Fruit fly (Drosophila melanogaster) whole organism, embryonic: Measurements from ENCODE around the gene CG1428.

Experiments used
- Atf6 ChIP-seq: fragments of 200-800 bp; sonication (Bioruptor generic); IDR thresholded peaks from 2 replicates; pipeline ENCODE4 v1.3.6; 2022; ENCODE audit warnings: missing biosample characterization, missing genetic modification characterization
- Awh ChIP-seq: fragments of 200-800 bp; sonication (Bioruptor generic); IDR thresholded peaks from 2 replicates; pipeline ENCODE4, ENCODE4 v1.3.6; 2022; ENCODE audit warnings: missing biosample characterization, missing genetic modification characterization
- Bgb ChIP-seq: fragments of 200-800 bp; sonication (Bioruptor generic); IDR thresholded peaks from 2 replicates; pipeline ENCODE4 v1.3.6; 2022; ENCODE audit warnings: missing biosample characterization, missing genetic modification characterization; ENCODE audit not compliant: partially characterized antibody
- CG10274 ChIP-seq: fragments of 200-800 bp; sonication (Bioruptor generic); optimal IDR thresholded peaks from 3 replicates; lab custom pipeline; 2017; ENCODE audit warnings: missing biosample characterization, mild to moderate bottlenecking, missing genetic modification characterization
- CG11504 ChIP-seq: fragments of 200-800 bp; sonication (Bioruptor generic); optimal IDR thresholded peaks from 3 replicates; lab custom pipeline; 2019; ENCODE audit warnings: missing biosample characterization, mild to moderate bottlenecking, missing genetic modification characterization, moderate library complexity
- CG12744 ChIP-seq: fragments of 200-800 bp; sonication (Bioruptor generic); optimal IDR thresholded peaks from 2 replicates; lab custom pipeline; 2016; ENCODE audit warnings: missing biosample characterization, missing genetic modification characterization
- CG14441 ChIP-seq: fragments of 200-800 bp; sonication (Bioruptor generic); IDR thresholded peaks from 2 replicates; pipeline ENCODE4 v1.3.6; 2022; ENCODE audit warnings: missing biosample characterization, missing genetic modification characterization
- CG1529 ChIP-seq: fragments of 200-800 bp; sonication (Bioruptor generic); optimal IDR thresholded peaks from 3 replicates; lab custom pipeline; 2018; ENCODE audit warnings: missing biosample characterization, missing genetic modification characterization
- CG17359 ChIP-seq: fragments of 200-800 bp; sonication (Bioruptor generic); optimal IDR thresholded peaks from 3 replicates; lab custom pipeline; 2018; ENCODE audit warnings: missing biosample characterization, mild to moderate bottlenecking, missing genetic modification characterization, moderate library complexity
- CG17361 ChIP-seq: fragments of 200-800 bp; sonication (Bioruptor generic); IDR thresholded peaks from 3 replicates; pipeline ENCODE4 v1.3.6; 2022; ENCODE audit warnings: missing biosample characterization, missing genetic modification characterization
- CG17568 ChIP-seq: fragments of 200-800 bp; sonication (Bioruptor generic); optimal IDR thresholded peaks from 2 replicates; lab custom pipeline; 2018; ENCODE audit warnings: missing biosample characterization, mild to moderate bottlenecking, missing genetic modification characterization, moderate library complexity
- CG2712 ChIP-seq: fragments of 200-800 bp; optimal IDR thresholded peaks from 3 replicates; lab custom pipeline; 2019; ENCODE audit warnings: missing biosample characterization, mild to moderate bottlenecking, missing genetic modification characterization, moderate library complexity
- CG2875 ChIP-seq: fragments of 200-800 bp; sonication (Bioruptor generic); optimal IDR thresholded peaks from 2 replicates; lab custom pipeline; 2017; ENCODE audit warnings: missing biosample characterization, mild to moderate bottlenecking, missing genetic modification characterization, missing genetic modification reagents
- CG31365 ChIP-seq: fragments of 200-800 bp; sonication (Bioruptor generic); optimal IDR thresholded peaks from 2 replicates; lab custom pipeline; 2018; ENCODE audit warnings: missing biosample characterization, mild to moderate bottlenecking, missing genetic modification characterization
- CG5180 ChIP-seq: fragments of 200-800 bp; sonication (Bioruptor generic); optimal IDR thresholded peaks from 3 replicates; lab custom pipeline; 2017; ENCODE audit warnings: missing biosample characterization, missing genetic modification characterization, mild to moderate bottlenecking, moderate library complexity, missing genetic modification reagents
- CG8359 ChIP-seq: fragments of 200-800 bp; sonication (Bioruptor generic); optimal IDR thresholded peaks from 2 replicates; lab custom pipeline; 2017; ENCODE audit warnings: missing biosample characterization, mild to moderate bottlenecking, missing genetic modification characterization, borderline replicate concordance
- CHES-1-like ChIP-seq: fragments of 200-800 bp; sonication (Bioruptor generic); optimal IDR thresholded peaks from 2 replicates; lab custom pipeline; 2016; ENCODE audit warnings: missing biosample characterization, missing genetic modification characterization
- Camta ChIP-seq: fragments of 200-800 bp; sonication (Bioruptor generic); optimal IDR thresholded peaks from 2 replicates; lab custom pipeline; 2016; ENCODE audit warnings: missing biosample characterization, missing genetic modification characterization
- Chrac-16 ChIP-seq: fragments of 200-800 bp; sonication (Bioruptor generic); optimal IDR thresholded peaks from 3 replicates; lab custom pipeline; 2016; ENCODE audit warnings: missing biosample characterization, missing genetic modification characterization
- CkIIα-i1 ChIP-seq: fragments of 200-800 bp; sonication (Bioruptor generic); IDR thresholded peaks from 2 replicates; pipeline ENCODE4 v1.3.6; 2022; ENCODE audit warnings: missing biosample characterization, missing genetic modification characterization
- Dip3 ChIP-seq: fragments of 200-800 bp; sonication (Bioruptor generic); optimal IDR thresholded peaks from 3 replicates; lab custom pipeline; 2016; ENCODE audit warnings: missing biosample characterization, missing genetic modification characterization
- H15 ChIP-seq: fragments of 200-800 bp; sonication (Bioruptor generic); IDR thresholded peaks from 3 replicates; pipeline ENCODE4 v1.3.6; 2022; ENCODE audit warnings: missing biosample characterization, missing genetic modification characterization
- Nf-YA ChIP-seq: fragments of 200-800 bp; sonication (Bioruptor generic); IDR thresholded peaks from 2 replicates; pipeline ENCODE4 v1.3.6; 2022; ENCODE audit warnings: missing biosample characterization, missing genetic modification characterization
- Optix ChIP-seq: fragments of 200-800 bp; sonication (Bioruptor generic); IDR thresholded peaks from 3 replicates; pipeline ENCODE4 v1.3.6; 2022; ENCODE audit warnings: missing biosample characterization, missing genetic modification characterization
- Ravus ChIP-seq: fragments of 200-800 bp; sonication (Bioruptor generic); IDR thresholded peaks from 2 replicates; pipeline ENCODE4 v1.3.6; 2022; ENCODE audit warnings: missing biosample characterization, missing genetic modification characterization
- Side ChIP-seq: fragments of 200-800 bp; sonication (Bioruptor generic); optimal IDR thresholded peaks from 2 replicates; lab custom pipeline; 2016; ENCODE audit warnings: missing biosample characterization, missing genetic modification characterization
- Tbp ChIP-seq: fragments of >200 bp; optimal IDR thresholded peaks from 2 replicates; lab custom pipeline; 2018; ENCODE audit warnings: missing biosample characterization, missing genetic modification characterization
- az2 ChIP-seq: fragments of 200-800 bp; sonication (Bioruptor generic); optimal IDR thresholded peaks from 3 replicates; lab custom pipeline; 2016; ENCODE audit warnings: missing biosample characterization, missing genetic modification characterization
- bab2 ChIP-seq: fragments of 200-800 bp; sonication (Bioruptor generic); optimal IDR thresholded peaks from 2 replicates; lab custom pipeline; 2016; ENCODE audit warnings: missing biosample characterization, missing genetic modification characterization
- chm ChIP-seq: fragments of 200-800 bp; sonication (Bioruptor generic); IDR thresholded peaks from 2 replicates; pipeline ENCODE4 v1.3.6; 2022; ENCODE audit warnings: missing biosample characterization, missing genetic modification characterization
- danr ChIP-seq: fragments of 200-800 bp; sonication (Bioruptor generic); IDR thresholded peaks from 2 replicates; pipeline ENCODE4 v1.3.6; 2022; ENCODE audit warnings: missing biosample characterization, missing genetic modification characterization
- dati ChIP-seq: fragments of 200-800 bp; sonication (Bioruptor generic); IDR thresholded peaks from 2 replicates; pipeline ENCODE4 v1.3.6; 2022; ENCODE audit warnings: missing biosample characterization, missing genetic modification characterization
- ems ChIP-seq: fragments of 200-800 bp; sonication (Bioruptor generic); optimal IDR thresholded peaks from 3 replicates; lab custom pipeline; 2016; ENCODE audit warnings: missing biosample characterization, missing genetic modification characterization
- en ChIP-seq: fragments of 200-800 bp; sonication (Bioruptor generic); optimal IDR thresholded peaks from 2 replicates; lab custom pipeline; 2016; ENCODE audit warnings: missing biosample characterization, missing genetic modification characterization
- eve ChIP-seq, 2 experiments: fragments of >200 bp; optimal IDR thresholded peaks; 2 replicates each; lab custom pipeline; 2017; ENCODE audit warnings: missing biosample characterization in 2 of 2, missing genetic modification characterization in 2 of 2
- ewg ChIP-seq: fragments of 200-800 bp; sonication (Bioruptor generic); optimal IDR thresholded peaks from 3 replicates; lab custom pipeline; 2017; ENCODE audit warnings: mild to moderate bottlenecking, missing biosample characterization, missing genetic modification reagents, missing genetic modification characterization
- lab ChIP-seq: fragments of 200-800 bp; sonication (Bioruptor generic); optimal IDR thresholded peaks from 3 replicates; lab custom pipeline; 2017; ENCODE audit warnings: missing biosample characterization, missing genetic modification characterization, mild to moderate bottlenecking, moderate library complexity, missing genetic modification reagents
- mam ChIP-seq: fragments of 200-800 bp; sonication (Bioruptor generic); optimal IDR thresholded peaks from 3 replicates; lab custom pipeline; 2016; ENCODE audit warnings: missing biosample characterization, missing genetic modification characterization
- onecut ChIP-seq: fragments of 200-800 bp; sonication (Bioruptor generic); IDR thresholded peaks from 2 replicates; pipeline ENCODE4 v1.3.6; 2022; ENCODE audit warnings: missing biosample characterization, missing genetic modification characterization
- pan ChIP-seq, 4 experiments: fragments of >200 bp in 3 of 4; fragments of 200-800 bp in 1 of 4; sonication (Bioruptor generic) in 1 of 4; optimal IDR thresholded peaks in 3 of 4; IDR thresholded peaks in 1 of 4; 2 replicates each; pipeline versions ENCODE4 v1.3.6 to Lab custom; 2017 to 2022; ENCODE audit warnings: missing biosample characterization in 2 of 4, missing genetic modification characterization in 2 of 4, mixed read lengths in 1 of 4
- pb ChIP-seq: fragments of 200-800 bp; sonication (Bioruptor generic); optimal IDR thresholded peaks from 3 replicates; lab custom pipeline; 2016; ENCODE audit warnings: missing biosample characterization, missing genetic modification characterization
- prd ChIP-seq, 3 experiments: fragments of >200 bp in 2 of 3; fragments of 200-800 bp in 1 of 3; sonication (Bioruptor generic) in 1 of 3; optimal IDR thresholded peaks in 2 of 3; IDR thresholded peaks in 1 of 3; 2 replicates in 2 of 3; 3 replicates in 1 of 3; pipeline versions ENCODE4 v1.3.6 to Lab custom; 2017 to 2022; ENCODE audit warnings: missing biosample characterization in 1 of 3, missing genetic modification characterization in 1 of 3
- row ChIP-seq: fragments of 200-800 bp; sonication (Bioruptor generic); IDR thresholded peaks from 3 replicates; pipeline ENCODE4 v1.3.6; 2022; ENCODE audit warnings: missing biosample characterization, missing genetic modification characterization
- slou ChIP-seq: fragments of 200-800 bp; sonication (Bioruptor generic); optimal IDR thresholded peaks from 3 replicates; lab custom pipeline; 2016; ENCODE audit warnings: missing biosample characterization, missing genetic modification characterization
- sna ChIP-seq: fragments of 200-800 bp; sonication (Bioruptor generic); IDR thresholded peaks from 2 replicates; pipeline ENCODE4 v1.3.6; 2022; ENCODE audit warnings: missing biosample characterization, missing genetic modification characterization; ENCODE audit not compliant: partially characterized antibody
- trh ChIP-seq: fragments of 200-800 bp; sonication (Bioruptor generic); optimal IDR thresholded peaks from 2 replicates; lab custom pipeline; 2016; ENCODE audit warnings: missing biosample characterization, missing genetic modification characterization
- zen2 ChIP-seq: fragments of 200-800 bp; sonication (Bioruptor generic); IDR thresholded peaks from 3 replicates; pipeline ENCODE4 v1.3.6; 2022; ENCODE audit warnings: missing biosample characterization, missing genetic modification characterization; ENCODE audit not compliant: partially characterized antibody

CG1428 gene

DNA sequence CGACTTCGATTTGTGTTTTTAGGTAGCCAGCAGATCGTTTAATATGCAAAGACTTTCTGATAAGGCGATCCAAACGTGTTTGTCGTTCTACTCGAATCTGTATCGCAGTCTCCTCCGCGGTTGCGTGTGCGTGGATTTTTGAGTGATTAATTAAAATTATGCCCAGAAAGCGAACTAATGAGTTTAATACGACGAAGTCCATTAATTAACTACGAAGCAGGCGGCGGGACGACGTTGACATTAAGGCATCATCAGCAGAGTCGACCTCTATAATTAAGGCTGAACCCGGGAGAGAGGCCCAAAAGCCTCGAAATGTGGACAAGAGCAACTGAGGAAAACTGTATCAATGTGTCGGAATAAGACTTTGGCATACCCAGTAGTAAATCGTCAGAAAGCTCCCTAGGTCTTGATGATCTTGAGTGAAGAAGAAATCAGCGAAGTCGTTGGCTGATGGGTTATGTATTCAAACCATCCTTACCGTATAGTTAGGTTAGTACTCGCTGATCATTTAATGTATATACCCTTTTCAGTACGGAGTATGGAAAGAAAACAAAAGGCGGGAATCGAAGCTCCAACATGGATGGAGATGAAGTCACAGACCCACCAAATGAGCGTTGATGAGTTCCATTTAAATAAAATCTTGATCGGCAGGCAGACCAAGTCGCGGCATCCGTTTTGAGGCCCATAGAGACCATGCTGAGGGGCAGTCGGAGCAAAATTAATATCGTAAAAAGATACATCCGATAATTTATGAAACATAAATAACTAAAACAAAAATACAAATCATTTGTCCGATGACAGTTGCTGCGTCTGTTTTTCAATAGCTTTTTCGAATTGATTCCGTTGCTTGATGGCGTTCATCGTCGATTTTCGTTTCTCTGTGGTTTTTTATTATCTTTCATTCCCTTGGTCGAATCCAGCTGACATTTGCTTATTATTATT is 38.8 kb upstream of the CG1428 start (continued):
- TF ChIP-seq dati (GFP tag; lab: Robert Waterston, UW): peak; percentile 89
- TF ChIP-seq danr (GFP tag; lab: Robert Waterston, UW): peak; percentile 87
- peak; percentile 58 for TF ChIP-seq Ravus (GFP tag; lab: Robert Waterston, UW)
- TF ChIP-seq chm (GFP tag; lab: Robert Waterston, UW): peak; percentile 89
- TF ChIP-seq CG10274 (GFP tag; lab: Kevin White, UChicago): peak; percentile 73
- TF ChIP-seq row (GFP tag; lab: Robert Waterston, UW): peak; percentile 90
- peak; percentile 88 for TF ChIP-seq CG1529 (GFP tag; lab: Kevin White, UChicago)
- peak; percentile 93 for TF ChIP-seq CG11504 (tag; lab: Kevin White, UChicago)
- TF ChIP-seq CG17361: peak; percentile 93
- TF ChIP-seq zen2 (GFP tag; lab: Robert Waterston, UW): 0 out of 3 replicates have a peak, but pooled peaks have one; percentile 27
- no peak for TF ChIP-seq sna
- TF ChIP-seq pb (GFP tag; lab: Kevin White, UChicago): peak; percentile 93
- peak; percentile 77 for TF ChIP-seq CG17568 (GFP tag; lab: Kevin White, UChicago)
- peak; percentile 79 for TF ChIP-seq CG31365 (tag; lab: Kevin White, UChicago)
- TF ChIP-seq Tbp (GFP tag; lab: Kevin White, UChicago): no peak
- peak; percentile 90 for TF ChIP-seq H15 (GFP tag; lab: Robert Waterston, UW)
- TF ChIP-seq az2 (GFP tag; lab: Kevin White, UChicago): peak; percentile 92
- peak; percentile 89 for TF ChIP-seq ewg
- peak; percentile 77 for TF ChIP-seq CG12744 (GFP tag; lab: Kevin White, UChicago)
- no peak for TF ChIP-seq Bgb (GFP tag; lab: Robert Waterston, UW)
- TF ChIP-seq pan (optimal IDR thresholded peaks at IDR 0.05; lab: Kevin White, UChicago): no peak
- peak in 1 of 2 experiments; percentile 92 for TF ChIP-seq pan (GFP tag; optimal IDR thresholded peaks at IDR 0.05 in 1 of 2, IDR thresholded peaks at IDR 0.05 in 1 of 2)
- TF ChIP-seq lab (GFP tag; lab: Kevin White, UChicago): peak; percentile 90
- TF ChIP-seq trh (GFP tag; lab: Kevin White, UChicago): peak; percentile 86
- peak; percentile 81 for TF ChIP-seq en (GFP tag; lab: Kevin White, UChicago)
- peak; percentile 94 for TF ChIP-seq CG17359 (tag; lab: Kevin White, UChicago)
- TF ChIP-seq prd (optimal IDR thresholded peaks at IDR 0.05; lab: Kevin White, UChicago): no peak
- TF ChIP-seq prd (GFP tag; IDR thresholded peaks at IDR 0.05; lab: Robert Waterston, UW): peak; percentile 94
- peak; percentile 89 for TF ChIP-seq Atf6 (GFP tag; lab: Robert Waterston, UW)
- peak; percentile 93 for TF ChIP-seq ems (GFP tag; lab: Kevin White, UChicago)
- peak; percentile 93 for TF ChIP-seq bab2 (GFP tag; lab: Kevin White, UChicago)
- peak; percentile 74 for TF ChIP-seq CG5180 (GFP tag; lab: Kevin White, UChicago)
- peak; percentile 90 for TF ChIP-seq CG14441 (GFP tag; lab: Robert Waterston, UW)
- TF ChIP-seq Camta (GFP tag; lab: Kevin White, UChicago): peak; percentile 93
- peak; percentile 54; the same call in 1 of the 2 replicates for TF ChIP-seq CkIIα-i1 (GFP tag; lab: Robert Waterston, UW)
- peak; percentile 92 for TF ChIP-seq Chrac-16 (GFP tag; lab: Kevin White, UChicago)
- TF ChIP-seq CHES-1-like: peak; percentile 88
- peak; percentile 91 for TF ChIP-seq CG2875 (GFP tag; lab: Kevin White, UChicago)
- TF ChIP-seq eve (GFP tag; optimal IDR thresholded peaks at IDR 0.05; lab: Kevin White, UChicago): peak in 1 of 2 experiments; percentile 95
- TF ChIP-seq Dip3 (GFP tag; lab: Kevin White, UChicago): peak; percentile 90
- TF ChIP-seq CG2712: peak; percentile 96
- peak; percentile 80 for TF ChIP-seq Nf-YA (GFP tag; lab: Robert Waterston, UW)
- TF ChIP-seq Optix: peak; percentile 94
- TF ChIP-seq mam: peak; percentile 91
- peak; percentile 83 for TF ChIP-seq CG8359 (GFP tag; lab: Kevin White, UChicago)
- TF ChIP-seq Awh (GFP tag; lab: Robert Waterston, UW): peak; percentile 97
- TF ChIP-seq onecut (GFP tag; lab: Robert Waterston, UW): peak; percentile 78
- TF ChIP-seq Side (GFP tag; lab: Kevin White, UChicago): peak; percentile 91
- peak; percentile 61 for TF ChIP-seq slou (GFP tag; lab: Kevin White, UChicago)
